Worm (Caenorhabditis elegans) whole organism, young adult: ENCODE data around the gene C17G1.14.

Experiments used
- F33H1.4 ChIP-seq: fragments of 200-800 bp; sonication (Bioruptor generic); IDR thresholded peaks from 2 replicates; pipeline ENCODE4 v1.3.6; 2022; ENCODE audit warnings: missing genetic modification reagents, missing genetic modification characterization, missing compliant biosample characterization
- F57A8.1 ChIP-seq: fragments of 200-800 bp; sonication (Bioruptor generic); optimal IDR thresholded peaks from 2 replicates; lab custom pipeline; 2018; ENCODE audit warnings: mild to moderate bottlenecking, missing genetic modification characterization, moderate library complexity, missing compliant biosample characterization
- ama-1 ChIP-seq, 3 experiments: fragments of 150-350 bp in 1 of 3; sonication (generic microtip) in 2 of 3; optimal IDR thresholded peaks; 2 replicates each; lab custom pipeline; 2014 to 2018; ENCODE audit warnings: missing biosample characterization in 2 of 3, missing genetic modification characterization in 2 of 3, missing genetic modification reagents in 2 of 3
- aptf-3 ChIP-seq: fragments of 200-800 bp; sonication (Bioruptor generic); IDR thresholded peaks from 2 replicates; pipeline ENCODE4 v1.3.6; 2022; ENCODE audit warnings: missing genetic modification characterization, missing compliant biosample characterization
- madf-10 ChIP-seq: sonication (generic microtip); optimal IDR thresholded peaks from 2 replicates; lab custom pipeline; 2016; ENCODE audit warnings: mild to moderate bottlenecking, missing genetic modification characterization, missing compliant biosample characterization
- nfya-1 ChIP-seq: sonication (generic microtip); optimal IDR thresholded peaks from 2 replicates; lab custom pipeline; 2017; ENCODE audit warnings: antibody characterized with exemption, missing compliant biosample characterization, missing genetic modification characterization, borderline replicate concordance; ENCODE audit not compliant: insufficient read depth
- snpc-4 ChIP-seq, 5 experiments: fragments of 150-350 bp in 1 of 5; sonication (generic microtip) in 4 of 5; optimal IDR thresholded peaks; 2 replicates each; lab custom pipeline; 2014 to 2018; ENCODE audit warnings: missing genetic modification characterization in 5 of 5, missing biosample characterization in 3 of 5, antibody characterized with exemption in 2 of 5, mild to moderate bottlenecking in 2 of 5, missing compliant biosample characterization in 2 of 5, missing genotype in 2 of 5, moderate library complexity in 2 of 5, missing genetic modification reagents in 1 of 5
- xnd-1 ChIP-seq: sonication (generic microtip); optimal IDR thresholded peaks from 2 replicates; lab custom pipeline; 2016; ENCODE audit warnings: missing genotype, missing genetic modification reagents, missing genetic modification characterization, missing compliant biosample characterization
- ztf-25 ChIP-seq: fragments of 200-800 bp; sonication (Bioruptor generic); IDR thresholded peaks from 2 replicates; pipeline ENCODE4 v1.3.6; 2022; ENCODE audit warnings: missing genetic modification reagents, missing genetic modification characterization, missing compliant biosample characterization

DNA sequence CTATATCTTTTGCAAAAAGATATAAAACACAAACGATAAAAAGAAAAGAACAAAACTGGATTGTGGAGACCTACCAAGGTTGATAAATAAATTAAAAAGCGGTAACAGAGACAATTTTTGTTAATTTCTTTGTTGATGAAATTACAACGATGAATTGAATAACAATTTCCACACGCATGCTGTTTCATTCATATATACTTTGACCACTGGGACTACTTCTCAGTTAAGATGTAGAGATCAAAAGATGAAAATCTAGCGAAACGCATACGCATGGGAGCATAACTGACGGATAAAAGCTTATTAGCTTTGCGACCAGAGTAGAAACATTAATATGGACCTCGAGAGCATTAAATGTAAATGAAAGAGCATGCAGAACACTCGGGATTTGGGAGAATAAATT, 17.4 kb downstream of the C17G1.14 start:
- TF ChIP-seq aptf-3 (GFP tag; lab: Robert Waterston, UW) (no peak), F57A8.1 (GFP tag; lab: Kevin White, UChicago) (no peak), nfya-1 (tag; lab: Kevin White, UChicago) (no peak), F33H1.4 (GFP tag; lab: Robert Waterston, UW) (no peak), madf-10 (no peak), ama-1 (optimal IDR thresholded peaks at IDR 0.05; lab: Kevin White, UChicago) (no peak), ama-1 (GFP tag; optimal IDR thresholded peaks at IDR 0.05; lab: Kevin White, UChicago) (no peak), xnd-1 (no peak), snpc-4 (GFP tag; optimal IDR thresholded peaks at IDR 0.05; lab: Kevin White, UChicago) (no peak), snpc-4 (tag; optimal IDR thresholded peaks at IDR 0.05; lab: Kevin White, UChicago) (no peak), ztf-25 (no peak)
